Worm (Caenorhabditis elegans): ENCODE measurements around the gene Y57G11C.5.

Y57G11C.5 gene

ce11 chrIV:14754912-14755311, 10.3 kb downstream of the Y57G11C.5 start, which contains the start of gene Y57G11C.499:
Y57G11C.499 (minus strand) TSS chrIV:14754934.
- TF ChIP-seq hmg-4 (GFP tag; optimal IDR thresholded peaks at IDR 0.05) (no peak), pes-1 (GFP tag; IDR thresholded peaks at IDR 0.05) (no peak), sea-1 (GFP tag; conservative IDR thresholded peaks at IDR 0.05) (no peak), flt-1 (GFP tag; IDR thresholded peaks at IDR 0.05) (no peak), B0310.2 (tag; optimal IDR thresholded peaks at IDR 0.05) (no peak), ama-1 (optimal IDR thresholded peaks at IDR 0.05) (no peak), tbx-11 (GFP tag; IDR thresholded peaks at IDR 0.05) (no peak), F13C5.2 (tag; optimal IDR thresholded peaks at IDR 0.05) (no peak), ceh-13 (GFP tag; optimal IDR thresholded peaks at IDR 0.05) (no peak), tbx-37 (GFP tag; conservative IDR thresholded peaks at IDR 0.05) (no peak), ets-7 (tag; optimal IDR thresholded peaks at IDR 0.05) (no peak), tra-4 (tag; optimal IDR thresholded peaks at IDR 0.05) (no peak), hnd-1 (tag; optimal IDR thresholded peaks at IDR 0.05) (no peak), aly-1 (tag; optimal IDR thresholded peaks at IDR 0.05) (no peak), ceh-36 (tag; optimal IDR thresholded peaks at IDR 0.05) (no peak), hmbx-1 (tag; optimal IDR thresholded peaks at IDR 0.05) (no peak), scrt-1 (GFP tag; IDR thresholded peaks at IDR 0.05) (no peak)

ce11 chrIV:14741926-14742325, 23.3 kb downstream of the Y57G11C.5 start:
- TF ChIP-seq hmbx-1 (tag; optimal IDR thresholded peaks at IDR 0.05) (no peak), sea-1 (GFP tag; conservative IDR thresholded peaks at IDR 0.05) (no peak), flt-1 (GFP tag; IDR thresholded peaks at IDR 0.05) (no peak), pes-1 (GFP tag; IDR thresholded peaks at IDR 0.05) (no peak), ets-7 (tag; optimal IDR thresholded peaks at IDR 0.05) (no peak), B0310.2 (tag; optimal IDR thresholded peaks at IDR 0.05) (no peak), tbx-11 (GFP tag; IDR thresholded peaks at IDR 0.05) (no peak), F13C5.2 (tag; optimal IDR thresholded peaks at IDR 0.05) (no peak), hmg-4 (GFP tag; optimal IDR thresholded peaks at IDR 0.05) (no peak), scrt-1 (GFP tag; IDR thresholded peaks at IDR 0.05) (no peak), aly-1 (tag; optimal IDR thresholded peaks at IDR 0.05) (no peak), ceh-13 (GFP tag; optimal IDR thresholded peaks at IDR 0.05) (no peak), ceh-36 (tag; optimal IDR thresholded peaks at IDR 0.05) (no peak), ama-1 (optimal IDR thresholded peaks at IDR 0.05) (no peak)

ce11 chrIV:14729272-14729671, 36.0 kb downstream of the Y57G11C.5 start:
- TF ChIP-seq tbx-37 (GFP tag; conservative IDR thresholded peaks at IDR 0.05): no peak

- no peak for TF ChIP-seq hnd-1 (tag; optimal IDR thresholded peaks at IDR 0.05)
- TF ChIP-seq ama-1 (optimal IDR thresholded peaks at IDR 0.05): no peak
- no peak for TF ChIP-seq flt-1 (GFP tag; IDR thresholded peaks at IDR 0.05)
- TF ChIP-seq sea-1 (GFP tag; conservative IDR thresholded peaks at IDR 0.05): no peak
- no peak for TF ChIP-seq ceh-36 (tag; optimal IDR thresholded peaks at IDR 0.05)
- TF ChIP-seq hmg-4 (GFP tag; optimal IDR thresholded peaks at IDR 0.05): no peak
- no peak for TF ChIP-seq ets-7 (tag; optimal IDR thresholded peaks at IDR 0.05)
- no peak for TF ChIP-seq ceh-13 (GFP tag; optimal IDR thresholded peaks at IDR 0.05)
- TF ChIP-seq pes-1 (GFP tag; IDR thresholded peaks at IDR 0.05): no peak
- TF ChIP-seq B0310.2 (tag; optimal IDR thresholded peaks at IDR 0.05): no peak
- no peak for TF ChIP-seq tra-4 (tag; optimal IDR thresholded peaks at IDR 0.05)
Observed at ce11 chrIV:14728225-14728624, 37.0 kb downstream of the Y57G11C.5 start, which contains the start of gene Y57G11C.42. Y57G11C.42 (plus strand) TSS chrIV:14728525.

- TF ChIP-seq aly-1 (tag; optimal IDR thresholded peaks at IDR 0.05) (no peak), sea-1 (GFP tag; conservative IDR thresholded peaks at IDR 0.05) (no peak), hmbx-1 (tag; optimal IDR thresholded peaks at IDR 0.05) (no peak), flt-1 (GFP tag; IDR thresholded peaks at IDR 0.05) (no peak), ets-7 (tag; optimal IDR thresholded peaks at IDR 0.05) (no peak), scrt-1 (GFP tag; IDR thresholded peaks at IDR 0.05) (no peak), tbx-37 (GFP tag; conservative IDR thresholded peaks at IDR 0.05) (no peak), ama-1 (optimal IDR thresholded peaks at IDR 0.05) (no peak), tra-4 (tag; optimal IDR thresholded peaks at IDR 0.05) (no peak), ceh-13 (GFP tag; optimal IDR thresholded peaks at IDR 0.05) (no peak), hnd-1 (tag; optimal IDR thresholded peaks at IDR 0.05) (no peak), B0310.2 (tag; optimal IDR thresholded peaks at IDR 0.05) (no peak), hmg-4 (GFP tag; optimal IDR thresholded peaks at IDR 0.05) (no peak), F13C5.2 (tag; optimal IDR thresholded peaks at IDR 0.05) (no peak), ceh-36 (tag; optimal IDR thresholded peaks at IDR 0.05) (no peak), pes-1 (GFP tag; IDR thresholded peaks at IDR 0.05) (no peak), tbx-11 (GFP tag; IDR thresholded peaks at IDR 0.05) (no peak)
Observed at ce11 chrIV:14715500-14715899, 49.7 kb downstream of the Y57G11C.5 start, which contains the start of gene lgc-8. lgc-8 (plus strand) TSS chrIV:14715800.

Data from whole organism, early embryonic.